Worm (Caenorhabditis elegans) whole organism, early embryonic: ENCODE measurements around the gene ifet-1.

Source experiments
- B0310.2 ChIP-seq: sonication (generic microtip); optimal IDR thresholded peaks from 2 replicates; lab custom pipeline; 2016; ENCODE audit warnings: mild to moderate bottlenecking, missing genetic modification characterization, missing compliant biosample characterization
- F13C5.2 ChIP-seq: sonication (generic microtip); optimal IDR thresholded peaks from 2 replicates; lab custom pipeline; 2017; ENCODE audit warnings: mild to moderate bottlenecking, missing genetic modification characterization, inconsistent platforms, missing compliant biosample characterization
- aly-1 ChIP-seq: sonication (generic microtip); optimal IDR thresholded peaks from 2 replicates; lab custom pipeline; 2016; ENCODE audit warnings: missing genetic modification characterization, missing compliant biosample characterization
- ama-1 ChIP-seq: fragments of 150-350 bp; optimal IDR thresholded peaks from 2 replicates; lab custom pipeline; 2014
- ceh-13 ChIP-seq: fragments of 200-800 bp; sonication (Bioruptor generic); optimal IDR thresholded peaks from 2 replicates; lab custom pipeline; 2018; ENCODE audit warnings: mild to moderate bottlenecking, missing genetic modification characterization, missing compliant biosample characterization
- ceh-36 ChIP-seq: sonication (generic microtip); optimal IDR thresholded peaks from 2 replicates; lab custom pipeline; 2016; ENCODE audit warnings: missing genetic modification characterization, inconsistent platforms, missing compliant biosample characterization
- ets-7 ChIP-seq: sonication (generic microtip); optimal IDR thresholded peaks from 2 replicates; lab custom pipeline; 2016; ENCODE audit warnings: missing genotype, missing genetic modification characterization, missing compliant biosample characterization
- flt-1 ChIP-seq: fragments of 200-800 bp; sonication (Bioruptor generic); IDR thresholded peaks from 2 replicates; pipeline ENCODE4 v1.3.6; 2022; ENCODE audit warnings: missing genetic modification characterization, missing compliant biosample characterization
- hmbx-1 ChIP-seq: sonication (generic microtip); optimal IDR thresholded peaks from 2 replicates; lab custom pipeline; 2016; ENCODE audit warnings: mild to moderate bottlenecking, missing genetic modification characterization, missing compliant biosample characterization
- hmg-4 ChIP-seq: fragments of 200-800 bp; sonication (Bioruptor generic); optimal IDR thresholded peaks from 2 replicates; lab custom pipeline; 2018; ENCODE audit warnings: mild to moderate bottlenecking, missing genetic modification characterization, missing compliant biosample characterization
- hnd-1 ChIP-seq: sonication (generic microtip); optimal IDR thresholded peaks from 2 replicates; lab custom pipeline; 2016; ENCODE audit warnings: missing genetic modification characterization, missing compliant biosample characterization
- pes-1 ChIP-seq: fragments of 200-800 bp; sonication (Bioruptor generic); IDR thresholded peaks from 2 replicates; pipeline ENCODE4 v1.3.6; 2022; ENCODE audit warnings: missing genetic modification reagents, missing genetic modification characterization, missing compliant biosample characterization
- scrt-1 ChIP-seq: fragments of 200-800 bp; sonication (Bioruptor generic); IDR thresholded peaks from 2 replicates; pipeline ENCODE4 v1.3.6; 2022; ENCODE audit warnings: missing genetic modification characterization, missing compliant biosample characterization
- sea-1 ChIP-seq: fragments of 200-800 bp; sonication (Bioruptor generic); conservative IDR thresholded peaks from 2 replicates; pipeline ENCODE4 v1.3.6; 2022; ENCODE audit warnings: missing genetic modification characterization, missing compliant biosample characterization
- tbx-11 ChIP-seq: fragments of 200-800 bp; sonication (Bioruptor generic); IDR thresholded peaks from 2 replicates; pipeline ENCODE4 v1.3.6; 2022; ENCODE audit warnings: missing genetic modification characterization, missing compliant biosample characterization
- tbx-37 ChIP-seq: fragments of 200-800 bp; sonication (Bioruptor generic); conservative IDR thresholded peaks from 2 replicates; pipeline ENCODE4 v1.3.6; 2022; ENCODE audit warnings: missing genetic modification reagents, missing genetic modification characterization, missing compliant biosample characterization
- tra-4 ChIP-seq: sonication (generic microtip); optimal IDR thresholded peaks from 2 replicates; lab custom pipeline; 2017; ENCODE audit warnings: missing genetic modification characterization, missing compliant biosample characterization

ifet-1 gene

DNA sequence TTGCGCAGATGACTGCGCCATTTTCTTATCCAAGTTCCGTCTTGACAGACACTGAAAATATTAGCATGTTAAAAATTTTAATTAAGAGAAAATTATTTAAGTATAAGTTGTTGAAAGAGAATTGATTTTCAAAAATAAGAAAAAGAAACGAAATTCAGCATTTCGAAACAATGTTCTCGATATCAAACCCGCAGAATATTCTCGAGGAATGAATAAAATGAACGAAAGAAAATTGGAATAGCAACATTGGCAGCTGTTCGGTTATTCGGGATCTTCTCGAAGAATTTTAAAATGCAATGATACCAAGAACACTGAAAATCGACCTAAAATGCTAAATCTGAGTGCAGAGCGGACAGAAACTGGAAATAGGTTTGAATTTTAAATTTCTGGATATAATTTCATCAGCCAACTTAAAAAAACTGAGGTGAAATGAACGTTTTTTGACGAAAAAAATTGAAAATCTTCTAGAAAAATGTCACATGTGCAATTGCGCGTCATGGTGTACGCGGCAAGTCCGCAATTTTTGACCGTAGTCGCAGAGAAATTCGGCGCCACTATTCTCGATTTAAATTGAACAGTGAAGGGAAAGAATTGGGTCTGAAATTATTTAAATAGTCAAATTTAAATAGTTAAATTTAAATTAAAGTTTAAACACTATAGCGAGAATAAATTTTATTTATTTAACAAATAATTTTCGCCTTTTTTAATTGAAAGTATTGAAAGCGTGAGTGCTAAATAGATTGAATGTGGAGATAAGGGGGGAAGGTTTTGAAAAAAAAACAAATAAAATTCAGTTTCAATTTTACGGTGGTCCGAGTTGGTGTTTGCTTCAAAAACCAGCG, 33.3 kb upstream of the ifet-1 start, which contains the start of the genes cct-5 and F25F2.1:
Gene cct-5, minus strand, starts transcription at position 51 of the 842 bp plus-strand sequence.
Gene F25F2.1, plus strand, starts transcription at position 792 of the 842 bp plus-strand sequence.
- TF ChIP-seq pes-1 (no peak), ceh-13 (GFP tag; lab: Kevin White, UChicago) (peak; percentile 1), F13C5.2 (tag; lab: Kevin White, UChicago) (peak; percentile 66)

DNA sequence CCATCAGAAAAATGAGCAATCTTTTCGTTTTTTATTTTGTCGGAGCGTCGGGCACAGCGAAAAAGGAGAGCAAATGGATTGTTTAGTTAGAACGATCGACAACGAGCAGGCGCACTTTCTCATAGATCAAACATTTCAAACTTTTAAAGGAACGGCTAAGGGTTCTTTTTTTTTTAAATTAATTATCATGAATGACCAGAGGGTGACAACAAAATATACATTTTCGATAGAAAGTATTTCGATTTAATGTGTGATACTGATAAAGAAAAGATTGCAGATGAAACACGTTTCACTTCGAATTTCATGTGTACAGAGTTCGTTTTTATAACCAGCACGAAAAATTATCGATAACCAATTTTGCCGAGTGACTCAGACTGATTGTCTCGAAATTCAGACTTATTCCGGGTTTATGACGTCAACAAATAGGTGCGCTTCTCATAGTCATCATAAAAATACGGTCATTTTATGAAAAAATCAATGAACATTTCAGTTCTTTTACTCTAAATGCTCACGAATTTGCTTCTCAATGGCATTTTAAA, 31.7 kb upstream of the ifet-1 start:
- no peak for TF ChIP-seq hnd-1 (tag; lab: Kevin White, UChicago)

ce11 chrIII:4506140-4506539, 31.2 kb upstream of the ifet-1 start:
- TF ChIP-seq pes-1: no peak
- TF ChIP-seq ets-7 (tag; lab: Kevin White, UChicago): no peak
- TF ChIP-seq ceh-13 (GFP tag; lab: Kevin White, UChicago): no peak
- TF ChIP-seq hmg-4 (GFP tag; lab: Kevin White, UChicago): no peak
- no peak for TF ChIP-seq aly-1 (tag; lab: Kevin White, UChicago)
- TF ChIP-seq tra-4 (tag; lab: Kevin White, UChicago): no peak
- TF ChIP-seq tbx-37 (GFP tag; lab: Robert Waterston, UW): no peak
- TF ChIP-seq ceh-36 (tag; lab: Kevin White, UChicago): no peak

- TF ChIP-seq B0310.2 (tag; lab: Kevin White, UChicago) (no peak), hmbx-1 (tag; lab: Kevin White, UChicago) (no peak), aly-1 (tag; lab: Kevin White, UChicago) (no peak), hnd-1 (tag; lab: Kevin White, UChicago) (no peak), tbx-11 (GFP tag; lab: Robert Waterston, UW) (no peak), tbx-37 (GFP tag; lab: Robert Waterston, UW) (no peak), tra-4 (tag; lab: Kevin White, UChicago) (no peak), ama-1 (lab: Kevin White, UChicago) (no peak), F13C5.2 (tag; lab: Kevin White, UChicago) (no peak), flt-1 (GFP tag; lab: Robert Waterston, UW) (no peak)
Observed at ce11 chrIII:4505726-4506125, 30.8 kb upstream of the ifet-1 start.

- TF ChIP-seq tbx-37 (GFP tag; lab: Robert Waterston, UW) (no peak), ets-7 (tag; lab: Kevin White, UChicago) (no peak), F13C5.2 (tag; lab: Kevin White, UChicago) (no peak), tbx-11 (GFP tag; lab: Robert Waterston, UW) (no peak), hmbx-1 (tag; lab: Kevin White, UChicago) (no peak), hnd-1 (tag; lab: Kevin White, UChicago) (no peak), flt-1 (GFP tag; lab: Robert Waterston, UW) (no peak), tra-4 (tag; lab: Kevin White, UChicago) (no peak), ceh-13 (GFP tag; lab: Kevin White, UChicago) (no peak), hmg-4 (GFP tag; lab: Kevin White, UChicago) (no peak), aly-1 (tag; lab: Kevin White, UChicago) (no peak), ceh-36 (tag; lab: Kevin White, UChicago) (no peak), sea-1 (GFP tag; lab: Robert Waterston, UW) (no peak), pes-1 (no peak), B0310.2 (tag; lab: Kevin White, UChicago) (no peak), ama-1 (lab: Kevin White, UChicago) (no peak), scrt-1 (no peak)
Observed at ce11 chrIII:4504934-4505484, 30.1 kb upstream of the ifet-1 start.

ce11 chrIII:4504358-4504757, 29.4 kb upstream of the ifet-1 start:
- TF ChIP-seq hmg-4 (GFP tag; lab: Kevin White, UChicago) (no peak), tbx-11 (GFP tag; lab: Robert Waterston, UW) (no peak), tbx-37 (GFP tag; lab: Robert Waterston, UW) (no peak), ama-1 (lab: Kevin White, UChicago) (no peak), hmbx-1 (tag; lab: Kevin White, UChicago) (no peak), ceh-36 (tag; lab: Kevin White, UChicago) (no peak), ceh-13 (GFP tag; lab: Kevin White, UChicago) (no peak), pes-1 (no peak), hnd-1 (tag; lab: Kevin White, UChicago) (no peak), ets-7 (tag; lab: Kevin White, UChicago) (no peak), flt-1 (GFP tag; lab: Robert Waterston, UW) (no peak), B0310.2 (tag; lab: Kevin White, UChicago) (no peak), aly-1 (tag; lab: Kevin White, UChicago) (no peak), F13C5.2 (tag; lab: Kevin White, UChicago) (no peak)

ce11 chrIII:4502559-4503240, 27.8 kb upstream of the ifet-1 start:
- TF ChIP-seq ama-1 (lab: Kevin White, UChicago) (no peak), B0310.2 (tag; lab: Kevin White, UChicago) (peak; percentile 39), ceh-13 (GFP tag; lab: Kevin White, UChicago) (no peak), pes-1 (no peak), hnd-1 (tag; lab: Kevin White, UChicago) (no peak), tra-4 (tag; lab: Kevin White, UChicago) (no peak), hmg-4 (GFP tag; lab: Kevin White, UChicago) (peak; percentile 60), hmbx-1 (tag; lab: Kevin White, UChicago) (no peak)
